Fruit fly (Drosophila melanogaster) whole organism, pupa: Measurements from ENCODE around the gene PGRP-LD.

ENCODE experiments used
- CG10348 ChIP-seq: fragments of 200-800 bp; sonication (Bioruptor generic); IDR thresholded peaks from 2 replicates; pipeline ENCODE4 v1.3.6; 2022; ENCODE audit warnings: missing biosample characterization, missing genetic modification characterization
- CG12605 ChIP-seq: fragments of 200-800 bp; sonication (Bioruptor generic); IDR thresholded peaks from 2 replicates; pipeline ENCODE4 v1.3.6; 2022; ENCODE audit warnings: missing biosample characterization, missing genetic modification characterization
- CG13204 ChIP-seq: fragments of 200-800 bp; sonication (Bioruptor generic); optimal IDR thresholded peaks from 2 replicates; lab custom pipeline; 2018; ENCODE audit warnings: missing biosample characterization, mild to moderate bottlenecking, missing genetic modification characterization, moderate library complexity
- CG14655 ChIP-seq: fragments of 200-800 bp; sonication (Bioruptor generic); optimal IDR thresholded peaks from 3 replicates; lab custom pipeline; 2017; ENCODE audit warnings: mild to moderate bottlenecking, missing biosample characterization, missing genetic modification reagents, missing genetic modification characterization
- CG15710 ChIP-seq: fragments of 200-800 bp; sonication (Bioruptor generic); optimal IDR thresholded peaks from 2 replicates; lab custom pipeline; 2018; ENCODE audit warnings: missing biosample characterization, mild to moderate bottlenecking, missing genetic modification characterization, moderate library complexity
- CG17806 ChIP-seq: fragments of 200-800 bp; sonication (Bioruptor generic); optimal IDR thresholded peaks from 2 replicates; lab custom pipeline; 2018; ENCODE audit warnings: missing biosample characterization, mild to moderate bottlenecking, missing genetic modification characterization, moderate library complexity
- CG32121 ChIP-seq: fragments of 200-800 bp; sonication (Bioruptor generic); IDR thresholded peaks from 2 replicates; pipeline ENCODE4 v1.3.6; 2022; ENCODE audit warnings: missing biosample characterization, missing genetic modification characterization
- CG34367 ChIP-seq: fragments of 200-800 bp; sonication (Bioruptor generic); optimal IDR thresholded peaks from 2 replicates; lab custom pipeline; 2018; ENCODE audit warnings: missing biosample characterization, mild to moderate bottlenecking, missing genetic modification characterization
- CG4496 ChIP-seq: fragments of 200-800 bp; sonication (Bioruptor generic); IDR thresholded peaks from 3 replicates; pipeline ENCODE4 v1.3.6; 2022; ENCODE audit warnings: missing biosample characterization, missing genetic modification characterization
- CG8159 ChIP-seq: fragments of 200-800 bp; sonication (Bioruptor generic); optimal IDR thresholded peaks from 3 replicates; lab custom pipeline; 2018; ENCODE audit warnings: missing biosample characterization, mild to moderate bottlenecking, missing genetic modification characterization, moderate library complexity
- CG8301 ChIP-seq: fragments of 200-800 bp; sonication (Bioruptor generic); optimal IDR thresholded peaks from 2 replicates; lab custom pipeline; 2018; ENCODE audit warnings: missing biosample characterization, mild to moderate bottlenecking, missing genetic modification characterization
- CG9948 ChIP-seq: fragments of 200-800 bp; sonication (Bioruptor generic); optimal IDR thresholded peaks from 2 replicates; lab custom pipeline; 2018; ENCODE audit warnings: missing biosample characterization, mild to moderate bottlenecking, missing genetic modification characterization, moderate library complexity
- D1 ChIP-seq: fragments of 200-800 bp; sonication (Bioruptor generic); optimal IDR thresholded peaks from 2 replicates; lab custom pipeline; 2018; ENCODE audit warnings: missing biosample characterization, mild to moderate bottlenecking, missing genetic modification characterization, moderate library complexity
- EcR ChIP-seq: fragments of 200-800 bp; sonication (Bioruptor generic); optimal IDR thresholded peaks from 3 replicates; lab custom pipeline; 2019; ENCODE audit warnings: missing biosample characterization, missing genetic modification characterization, mild to moderate bottlenecking, moderate library complexity, missing genetic modification reagents
- Ets98B ChIP-seq: fragments of 200-800 bp; sonication (Bioruptor generic); IDR thresholded peaks from 2 replicates; pipeline ENCODE4 v1.3.6; 2022; ENCODE audit warnings: missing biosample characterization, missing genetic modification characterization
- Pif1A ChIP-seq: fragments of 200-800 bp; sonication (Bioruptor generic); optimal IDR thresholded peaks from 3 replicates; lab custom pipeline; 2016; ENCODE audit warnings: missing biosample characterization, missing genetic modification characterization
- Pif1B ChIP-seq: fragments of 200-800 bp; sonication (Bioruptor generic); optimal IDR thresholded peaks from 3 replicates; lab custom pipeline; 2016; ENCODE audit warnings: missing biosample characterization, missing genetic modification characterization
- Snoo ChIP-seq: fragments of 200-800 bp; sonication (Bioruptor generic); optimal IDR thresholded peaks from 3 replicates; lab custom pipeline; 2017; ENCODE audit warnings: missing biosample characterization, mild to moderate bottlenecking, missing genetic modification characterization, inconsistent platforms
- fd96Ca ChIP-seq: fragments of 200-800 bp; sonication (Bioruptor generic); IDR thresholded peaks from 3 replicates; pipeline ENCODE4 v1.3.6; 2022; ENCODE audit warnings: missing biosample characterization, missing genetic modification characterization
- gl ChIP-seq: fragments of 200-800 bp; sonication (Bioruptor generic); optimal IDR thresholded peaks from 2 replicates; lab custom pipeline; 2018; ENCODE audit warnings: missing biosample characterization, mild to moderate bottlenecking, missing genetic modification characterization
- rn ChIP-seq: fragments of 200-800 bp; sonication (Bioruptor generic); IDR thresholded peaks from 2 replicates; pipeline ENCODE4 v1.3.6; 2022; ENCODE audit warnings: missing biosample characterization, missing genetic modification characterization

PGRP-LD gene

dm6 chr3L:5752903-5753604, 26.8 kb upstream of the PGRP-LD start, which contains the start of gene Usp47:
Gene Usp47 (plus strand): TSS chr3L:5752973.
- TF ChIP-seq CG34367 = no peak
- TF ChIP-seq CG12605 (GFP tag; lab: Robert Waterston, UW) = no peak
- no peak for TF ChIP-seq fd96Ca
- no peak for TF ChIP-seq CG9948 (tag; lab: Kevin White, UChicago)
- no peak for TF ChIP-seq CG8159 (tag; lab: Kevin White, UChicago)
- TF ChIP-seq D1 (tag; lab: Kevin White, UChicago) = no peak
- TF ChIP-seq EcR (GFP tag; lab: Kevin White, UChicago) = peak; percentile 22
- TF ChIP-seq Pif1B (GFP tag; lab: Kevin White, UChicago) = no peak
- no peak for TF ChIP-seq CG8301 (tag; lab: Kevin White, UChicago)
- peak; percentile 3 for TF ChIP-seq gl
- no peak for TF ChIP-seq CG14655 (GFP tag; lab: Kevin White, UChicago)
- no peak for TF ChIP-seq CG10348 (GFP tag; lab: Robert Waterston, UW)
- TF ChIP-seq CG32121 (GFP tag; lab: Robert Waterston, UW) = peak; percentile 47; the same call in 1 of the 2 replicates
- TF ChIP-seq CG17806 = peak; percentile 21
- peak; percentile 25 for TF ChIP-seq CG13204 (GFP tag; lab: Kevin White, UChicago)
- TF ChIP-seq Snoo (tag; lab: Kevin White, UChicago) = no peak
- no peak for TF ChIP-seq CG4496 (GFP tag; lab: Robert Waterston, UW)

dm6 chr3L:5753605-5754365, 26.1 kb upstream of the PGRP-LD start:
- no peak for TF ChIP-seq CG8301 (tag; lab: Kevin White, UChicago)
- TF ChIP-seq CG12605 (GFP tag; lab: Robert Waterston, UW) = 0 out of 2 replicates have a peak, but pooled peaks have one; percentile 15
- TF ChIP-seq EcR (GFP tag; lab: Kevin White, UChicago) = peak; percentile 17

dm6 chr3L:5764922-5765843, 14.7 kb upstream of the PGRP-LD start, which contains the start of gene CG10576:
Gene CG10576 (minus strand): TSS chr3L:5765702.
- no peak for TF ChIP-seq CG14655 (GFP tag; lab: Kevin White, UChicago)
- TF ChIP-seq CG12605 (GFP tag; lab: Robert Waterston, UW) = no peak
- TF ChIP-seq CG17806 = no peak
- no peak for TF ChIP-seq CG34367
- no peak for TF ChIP-seq fd96Ca
- TF ChIP-seq Pif1B (GFP tag; lab: Kevin White, UChicago) = no peak
- no peak for TF ChIP-seq CG9948 (tag; lab: Kevin White, UChicago)
- TF ChIP-seq gl = no peak

- TF ChIP-seq CG8159 (tag; lab: Kevin White, UChicago) = no peak
- TF ChIP-seq gl = no peak
- no peak for TF ChIP-seq CG9948 (tag; lab: Kevin White, UChicago)
- no peak for TF ChIP-seq rn (GFP tag; lab: Robert Waterston, UW)
- no peak for TF ChIP-seq D1 (tag; lab: Kevin White, UChicago)
- TF ChIP-seq Ets98B (GFP tag; lab: Robert Waterston, UW) = no peak
- no peak for TF ChIP-seq CG14655 (GFP tag; lab: Kevin White, UChicago)
- TF ChIP-seq CG4496 (GFP tag; lab: Robert Waterston, UW) = no peak
- no peak for TF ChIP-seq Pif1A (GFP tag; lab: Kevin White, UChicago)
- TF ChIP-seq CG8301 (tag; lab: Kevin White, UChicago) = no peak
- no peak for TF ChIP-seq CG34367
- no peak for TF ChIP-seq CG32121 (GFP tag; lab: Robert Waterston, UW)
- no peak for TF ChIP-seq CG13204 (GFP tag; lab: Kevin White, UChicago)
- TF ChIP-seq Pif1B (GFP tag; lab: Kevin White, UChicago) = no peak
- TF ChIP-seq Snoo (tag; lab: Kevin White, UChicago) = no peak
- TF ChIP-seq fd96Ca = no peak
- TF ChIP-seq EcR (GFP tag; lab: Kevin White, UChicago) = no peak
- no peak for TF ChIP-seq CG17806
Observed at dm6 chr3L:5765844-5766200, 14.0 kb upstream of the PGRP-LD start, which contains the start of gene Txl. Gene Txl (plus strand): TSS chr3L:5765846.

dm6 chr3L:5768532-5769497, 11.0 kb upstream of the PGRP-LD start, which contains the start of the genes Ppat-Dpck and scny:
Gene Ppat-Dpck (minus strand): TSS chr3L:5768794.
Gene scny (plus strand): TSS chr3L:5769002.
- TF ChIP-seq CG32121 (GFP tag; lab: Robert Waterston, UW) (no peak), EcR (GFP tag; lab: Kevin White, UChicago) (peak; percentile 82), Pif1A (GFP tag; lab: Kevin White, UChicago) (no peak), CG13204 (GFP tag; lab: Kevin White, UChicago) (no peak), CG17806 (no peak), CG8301 (tag; lab: Kevin White, UChicago) (no peak), Pif1B (GFP tag; lab: Kevin White, UChicago) (no peak), rn (GFP tag; lab: Robert Waterston, UW) (no peak), CG12605 (GFP tag; lab: Robert Waterston, UW) (peak; percentile 57; the same call in 1 of the 2 replicates), gl (peak; percentile 17), D1 (tag; lab: Kevin White, UChicago) (no peak), CG15710 (no peak)
